Worm (Caenorhabditis elegans) whole organism, L3 larva: ENCODE results near the gene F14H3.12.

Source experiments
- aly-2 ChIP-seq: fragments of 150-350 bp; optimal IDR thresholded peaks from 2 replicates; lab custom pipeline; 2014; ENCODE audit warnings: missing biosample characterization, missing genetic modification characterization
- ceh-82 ChIP-seq: fragments of 150-350 bp; optimal IDR thresholded peaks from 2 replicates; lab custom pipeline; 2014; ENCODE audit warnings: missing biosample characterization, missing genetic modification characterization
- nhr-12 ChIP-seq: fragments of 150-350 bp; optimal IDR thresholded peaks from 2 replicates; lab custom pipeline; 2014; ENCODE audit warnings: missing biosample characterization, missing genetic modification characterization

ce11 chrV:16090685-16091084 lies 15.6 kb upstream of the F14H3.12 start, which contains the start of gene F22B8.3:
- TF ChIP-seq nhr-12 (tag; lab: Kevin White, UChicago) (no peak), aly-2 (tag; lab: Kevin White, UChicago) (no peak), ceh-82 (no peak)
